Fruit fly (Drosophila melanogaster): ENCODE measurements around the gene Jhbp15.

The Jhbp15 gene

dm6 chr3R:21073707-21074106 is 22.9 kb upstream of the Jhbp15 start, which contains the start of gene dmrt93B:
dmrt93B (plus strand) TSS chr3R:21074007.
- TF ChIP-seq H2.0 (GFP tag; IDR thresholded peaks at IDR 0.05): no peak
- TF ChIP-seq lola (GFP tag; optimal IDR thresholded peaks at IDR 0.05): no peak
- TF ChIP-seq Nf-YB (GFP tag; optimal IDR thresholded peaks at IDR 0.05): peak; percentile 7
- TF ChIP-seq CG10565 (GFP tag; optimal IDR thresholded peaks at IDR 0.05): no peak
- TF ChIP-seq MESR4 (GFP tag; optimal IDR thresholded peaks at IDR 0.05): no peak

- no peak for TF ChIP-seq Spps (tag; optimal IDR thresholded peaks at IDR 0.05)
- no peak for TF ChIP-seq CG10959 (GFP tag; IDR thresholded peaks at IDR 0.05)
- no peak for TF ChIP-seq zen2 (GFP tag; IDR thresholded peaks at IDR 0.05; ENCODE audit: partially characterized antibody)
- no peak for TF ChIP-seq CG7372 (GFP tag; IDR thresholded peaks at IDR 0.05)
- TF ChIP-seq D19B (GFP tag; optimal IDR thresholded peaks at IDR 0.05): no peak
- peak; percentile 26; the same call in 1 of the 3 replicates for TF ChIP-seq otp (GFP tag; IDR thresholded peaks at IDR 0.05)
- TF ChIP-seq Dek (tag; optimal IDR thresholded peaks at IDR 0.05): peak; percentile 49
- no peak for TF ChIP-seq tio (GFP tag; optimal IDR thresholded peaks at IDR 0.05)
- TF ChIP-seq CG17359 (tag; optimal IDR thresholded peaks at IDR 0.05): no peak
- TF ChIP-seq CG2120 (GFP tag; optimal IDR thresholded peaks at IDR 0.05): peak; percentile 25
- peak; percentile 40 for TF ChIP-seq cwo (GFP tag; optimal IDR thresholded peaks at IDR 0.05)
- no peak for TF ChIP-seq da (GFP tag; optimal IDR thresholded peaks at IDR 0.05)
- TF ChIP-seq Xrp1 (GFP tag; IDR thresholded peaks at IDR 0.05): no peak
- TF ChIP-seq CG13624 (GFP tag; optimal IDR thresholded peaks at IDR 0.05): peak; percentile 69
- TF ChIP-seq dati (GFP tag; IDR thresholded peaks at IDR 0.05): no peak
- no peak for TF ChIP-seq CG3281 (GFP tag; optimal IDR thresholded peaks at IDR 0.05)
- TF ChIP-seq Vsx1 (GFP tag; optimal IDR thresholded peaks at IDR 0.05): peak; percentile 44
- no peak for TF ChIP-seq gt (GFP tag; IDR thresholded peaks at IDR 0.05)
- TF ChIP-seq NC2β (GFP tag; optimal IDR thresholded peaks at IDR 0.05): peak; percentile 18
- TF ChIP-seq fu2 (GFP tag; optimal IDR thresholded peaks at IDR 0.05): no peak
- no peak for TF ChIP-seq slou (GFP tag; optimal IDR thresholded peaks at IDR 0.05)
- no peak for TF ChIP-seq CG3065 (GFP tag; optimal IDR thresholded peaks at IDR 0.05)
- no peak for TF ChIP-seq Ets65A (GFP tag)
- no peak for TF ChIP-seq CG31388 (GFP tag; optimal IDR thresholded peaks at IDR 0.05)
- no peak for TF ChIP-seq sens-2 (GFP tag; IDR thresholded peaks at IDR 0.05)
- TF ChIP-seq Jarid2 (GFP tag; optimal IDR thresholded peaks at IDR 0.05): no peak
- no peak for TF ChIP-seq CG6813 (GFP tag; optimal IDR thresholded peaks at IDR 0.05)
- TF ChIP-seq ash1 (GFP tag; optimal IDR thresholded peaks at IDR 0.05): no peak
- no peak for TF ChIP-seq CG14050 (GFP tag; IDR thresholded peaks at IDR 0.05)
- no peak for TF ChIP-seq ttk (GFP tag; IDR thresholded peaks at IDR 0.05)
- TF ChIP-seq CG14965 (GFP tag; optimal IDR thresholded peaks at IDR 0.05; ENCODE audit: borderline replicate concordance): no peak
- no peak for TF ChIP-seq CG30403 (GFP tag; optimal IDR thresholded peaks at IDR 0.05)
- TF ChIP-seq Atf-2 (GFP tag; optimal IDR thresholded peaks at IDR 0.05): no peak
- TF ChIP-seq ac (GFP tag; optimal IDR thresholded peaks at IDR 0.05): no peak
- no peak for TF ChIP-seq bab2 (GFP tag; optimal IDR thresholded peaks at IDR 0.05)
- TF ChIP-seq CG4854 (GFP tag; optimal IDR thresholded peaks at IDR 0.05): no peak
- peak; percentile 100 for TF ChIP-seq E2f2 (GFP tag; IDR thresholded peaks at IDR 0.05)
- no peak for TF ChIP-seq Six4 (GFP tag; optimal IDR thresholded peaks at IDR 0.05)
- TF ChIP-seq HmgD (GFP tag; optimal IDR thresholded peaks at IDR 0.05): peak; percentile 72
- TF ChIP-seq CG7928 (GFP tag; optimal IDR thresholded peaks at IDR 0.05): peak; percentile 21
- TF ChIP-seq Adf1 (GFP tag; IDR thresholded peaks at IDR 0.05): no peak
- no peak for TF ChIP-seq sim (GFP tag; IDR thresholded peaks at IDR 0.05)
- TF ChIP-seq Oaz (GFP tag; IDR thresholded peaks at IDR 0.05): no peak
- no peak for TF ChIP-seq CG34422 (GFP tag; IDR thresholded peaks at IDR 0.05)
- TF ChIP-seq cg (GFP tag; optimal IDR thresholded peaks at IDR 0.05): no peak
- no peak for TF ChIP-seq Doc3 (GFP tag; IDR thresholded peaks at IDR 0.05; ENCODE audit: partially characterized antibody)
Observed at dm6 chr3R:21073141-21073540, 22.4 kb upstream of the Jhbp15 start, which contains the start of gene r-l. r-l (minus strand) TSS chr3R:21073319.

All from whole organism, embryonic.